Fruit fly (Drosophila melanogaster): ENCODE measurements around the gene MED19.

Gene MED19

dm6 chr3L:17842892-17843703 is 3.2 kb downstream of the MED19 start, which contains the start of gene CG5567:
Gene CG5567, minus strand, starts transcription at chr3L:17843544.
- TF ChIP-seq CG8478 (optimal IDR thresholded peaks at IDR 0.05) (no peak), usp (GFP tag; optimal IDR thresholded peaks at IDR 0.05) (no peak), psq (optimal IDR thresholded peaks at IDR 0.05) (no peak), Dll (optimal IDR thresholded peaks at IDR 0.05) (no peak), EcR (GFP tag; optimal IDR thresholded peaks at IDR 0.05) (no peak)

dm6 chr3L:17841085-17841606 is 5.2 kb downstream of the MED19 start, which contains the start of gene CG5577:
Gene CG5577, minus strand, starts transcription at chr3L:17841427.
- TF ChIP-seq EcR (GFP tag; optimal IDR thresholded peaks at IDR 0.05) (no peak), usp (GFP tag; optimal IDR thresholded peaks at IDR 0.05) (no peak), pan (optimal IDR thresholded peaks at IDR 0.05) (no peak)

dm6 chr3L:17835074-17835473 is 11.2 kb downstream of the MED19 start, which contains the start of gene CG32189:
Gene CG32189, minus strand, starts transcription at chr3L:17835174.
- TF ChIP-seq CG8478 (optimal IDR thresholded peaks at IDR 0.05) (no peak), usp (GFP tag; optimal IDR thresholded peaks at IDR 0.05) (no peak), EcR (GFP tag; optimal IDR thresholded peaks at IDR 0.05) (no peak)

DNA sequence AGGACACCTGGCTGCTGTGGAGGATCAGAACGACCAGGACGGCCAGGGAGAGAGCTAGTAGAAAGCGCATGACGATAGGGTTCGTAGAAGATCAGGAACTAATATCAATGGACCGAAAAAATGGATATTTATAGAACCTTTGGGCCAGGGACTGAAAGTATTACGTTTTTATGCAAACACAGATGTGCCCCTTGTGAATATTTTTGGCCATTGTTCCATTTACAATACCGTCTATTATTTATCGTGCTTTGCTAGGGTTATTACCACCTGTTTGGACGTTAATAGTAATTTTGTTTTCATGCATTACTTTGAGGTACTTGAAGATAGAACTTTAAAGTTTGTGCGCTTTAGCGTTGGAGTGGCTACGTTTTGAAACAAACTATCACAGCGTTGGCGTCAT is 12.8 kb downstream of the MED19 start, which contains the start of gene CG32188:
CG32188 (minus strand) TSS at position 101 of the 400 bp plus-strand sequence.
- TF ChIP-seq psq (optimal IDR thresholded peaks at IDR 0.05) (no peak), Dll (optimal IDR thresholded peaks at IDR 0.05) (no peak), EcR (GFP tag; optimal IDR thresholded peaks at IDR 0.05) (no peak), usp (GFP tag; optimal IDR thresholded peaks at IDR 0.05) (no peak)

- TF ChIP-seq psq (optimal IDR thresholded peaks at IDR 0.05) (no peak), Dll (optimal IDR thresholded peaks at IDR 0.05) (no peak), CG8478 (optimal IDR thresholded peaks at IDR 0.05) (no peak), usp (GFP tag; optimal IDR thresholded peaks at IDR 0.05) (no peak)
These were observed 23.4 kb downstream of the MED19 start, which contains the start of the genes Ir75c and Grd for dm6 chr3L:17822784-17823383. Gene Ir75c, minus strand, starts transcription at chr3L:17822834. Gene Grd, plus strand, starts transcription at chr3L:17823333.

dm6 chr3L:17820093-17820492 is 26.2 kb downstream of the MED19 start, which contains the start of gene Ir75b:
Gene Ir75b, minus strand, starts transcription at chr3L:17820193.
- no peak for TF ChIP-seq psq (optimal IDR thresholded peaks at IDR 0.05)
- TF ChIP-seq Dll (optimal IDR thresholded peaks at IDR 0.05) = no peak
- TF ChIP-seq pan (optimal IDR thresholded peaks at IDR 0.05) = no peak
- TF ChIP-seq usp (GFP tag; optimal IDR thresholded peaks at IDR 0.05) = no peak
- no peak for TF ChIP-seq CG8478 (optimal IDR thresholded peaks at IDR 0.05)
- TF ChIP-seq EcR (GFP tag; optimal IDR thresholded peaks at IDR 0.05) = no peak

DNA sequence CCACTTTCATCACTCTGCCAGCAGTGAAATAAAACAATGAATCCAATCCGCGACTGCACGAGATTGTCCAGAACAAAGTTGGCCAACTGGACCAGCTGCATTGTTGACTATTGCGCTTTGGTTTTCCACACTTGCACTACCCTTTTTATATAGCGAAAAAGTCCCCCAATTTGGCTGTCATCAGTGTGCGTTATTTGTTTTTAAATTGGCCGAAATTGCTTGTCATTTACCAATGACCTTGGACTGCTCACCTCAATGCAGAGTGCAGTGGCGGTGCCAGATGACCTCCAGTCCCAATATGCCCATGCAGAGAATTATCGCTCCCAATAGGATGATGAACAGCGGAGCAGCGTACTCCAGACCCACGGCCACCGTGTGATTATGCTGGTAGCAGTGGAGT is 28.5 kb downstream of the MED19 start, which contains the start of gene Ir75a:
Ir75a (minus strand) TSS at position 101 of the 400 bp plus-strand sequence.
- TF ChIP-seq pan (optimal IDR thresholded peaks at IDR 0.05) = no peak
- no peak for TF ChIP-seq psq (optimal IDR thresholded peaks at IDR 0.05)
- no peak for TF ChIP-seq Dll (optimal IDR thresholded peaks at IDR 0.05)
- TF ChIP-seq CG8478 (optimal IDR thresholded peaks at IDR 0.05) = no peak
- TF ChIP-seq EcR (GFP tag; optimal IDR thresholded peaks at IDR 0.05) = no peak
- no peak for TF ChIP-seq usp (GFP tag; optimal IDR thresholded peaks at IDR 0.05)

DNA sequence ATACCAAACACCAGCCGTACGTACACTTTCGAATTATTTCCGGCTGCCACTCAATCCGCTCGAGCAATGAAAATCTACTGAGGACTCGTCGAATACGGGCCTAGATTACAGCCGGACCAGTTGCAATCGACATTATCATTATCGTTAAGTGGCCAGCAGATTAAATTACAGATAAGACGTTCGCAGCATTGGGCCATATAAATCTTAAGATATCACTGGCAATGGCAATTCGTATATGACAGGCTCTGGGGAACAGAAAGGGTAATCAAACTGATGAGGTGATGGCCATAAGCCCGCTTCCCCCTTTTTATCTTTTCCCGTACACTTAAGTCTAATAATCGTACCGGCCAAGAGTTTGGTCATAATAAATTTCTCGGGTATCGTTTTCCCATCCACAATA is 32.3 kb downstream of the MED19 start, which contains the start of gene Cln3:
Cln3 (minus strand) TSS at position 84 of the 400 bp plus-strand sequence.
- TF ChIP-seq psq (optimal IDR thresholded peaks at IDR 0.05) (no peak), usp (GFP tag; optimal IDR thresholded peaks at IDR 0.05) (no peak), Dll (optimal IDR thresholded peaks at IDR 0.05) (no peak), pan (optimal IDR thresholded peaks at IDR 0.05) (no peak), EcR (GFP tag; optimal IDR thresholded peaks at IDR 0.05) (no peak), CG8478 (optimal IDR thresholded peaks at IDR 0.05) (no peak)

dm6 chr3L:17808597-17809213 is 37.6 kb downstream of the MED19 start, which contains the start of gene CG32191:
Gene CG32191, minus strand, starts transcription at chr3L:17809146.
- no peak for TF ChIP-seq psq (optimal IDR thresholded peaks at IDR 0.05)
- TF ChIP-seq CG8478 (optimal IDR thresholded peaks at IDR 0.05) = no peak
- no peak for TF ChIP-seq pan (optimal IDR thresholded peaks at IDR 0.05)
- no peak for TF ChIP-seq usp (GFP tag; optimal IDR thresholded peaks at IDR 0.05)
- TF ChIP-seq EcR (GFP tag; optimal IDR thresholded peaks at IDR 0.05) = no peak
- no peak for TF ChIP-seq Dll (optimal IDR thresholded peaks at IDR 0.05)

dm6 chr3L:17806357-17807025 is 39.8 kb downstream of the MED19 start, which contains the start of gene CG32187:
Gene CG32187, minus strand, starts transcription at chr3L:17806365.
- no peak for TF ChIP-seq pan (optimal IDR thresholded peaks at IDR 0.05)
- no peak for TF ChIP-seq Dll (optimal IDR thresholded peaks at IDR 0.05)
- no peak for TF ChIP-seq psq (optimal IDR thresholded peaks at IDR 0.05)
- no peak for TF ChIP-seq CG8478 (optimal IDR thresholded peaks at IDR 0.05)
- TF ChIP-seq usp (GFP tag; optimal IDR thresholded peaks at IDR 0.05) = no peak
- TF ChIP-seq EcR (GFP tag; optimal IDR thresholded peaks at IDR 0.05) = no peak

- TF ChIP-seq psq (optimal IDR thresholded peaks at IDR 0.05) (no peak), usp (GFP tag; optimal IDR thresholded peaks at IDR 0.05) (no peak), EcR (GFP tag; optimal IDR thresholded peaks at IDR 0.05) (no peak), CG8478 (optimal IDR thresholded peaks at IDR 0.05) (no peak), Dll (optimal IDR thresholded peaks at IDR 0.05) (no peak), pan (optimal IDR thresholded peaks at IDR 0.05) (no peak)
These were observed 41.8 kb downstream of the MED19 start, which contains the start of gene ais for dm6 chr3L:17804511-17804910. Gene ais, minus strand, starts transcription at chr3L:17804715.

All from whole organism.